Worm (Caenorhabditis elegans): ENCODE measurements around the gene irld-19.

- TF ChIP-seq tab-1 (GFP tag; IDR thresholded peaks at IDR 0.05), result no peak
- TF ChIP-seq klf-2 (GFP tag; conservative IDR thresholded peaks at IDR 0.05), result no peak
- no peak for TF ChIP-seq ref-1 (GFP tag; conservative IDR thresholded peaks at IDR 0.05)
Observed at ce11 chrIII:12773753-12774152, 9.6 kb upstream of the irld-19 start.

Measured in whole organism, midembryonic.